Worm (Caenorhabditis elegans): ENCODE results near the gene srz-64.

DNA sequence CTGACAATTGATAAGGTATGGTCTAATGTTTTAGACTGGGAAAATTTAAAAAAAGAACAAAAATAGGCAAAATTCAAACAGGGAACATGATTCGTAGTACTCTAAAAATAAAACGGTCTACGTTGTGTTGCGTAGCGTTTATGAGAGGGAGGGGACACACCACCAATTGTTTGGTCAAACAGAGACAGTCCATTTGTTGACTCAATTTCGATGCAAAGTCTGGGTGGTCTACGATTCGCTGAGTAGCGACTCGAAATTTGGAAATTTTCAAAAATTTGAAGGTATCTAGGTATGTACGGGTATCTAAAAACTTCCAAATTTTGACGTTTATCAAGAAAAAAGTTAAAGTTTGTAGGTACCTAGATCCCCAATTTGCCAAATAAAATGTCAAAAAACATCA lies 47.3 kb downstream of the srz-64 start:
- TF ChIP-seq snpc-4 (tag; optimal IDR thresholded peaks at IDR 0.05), result no peak
- TF ChIP-seq mep-1 (tag; optimal IDR thresholded peaks at IDR 0.05), result no peak
- no peak for TF ChIP-seq dsc-1 (tag; optimal IDR thresholded peaks at IDR 0.05)
- no peak for TF ChIP-seq nhr-77 (tag; optimal IDR thresholded peaks at IDR 0.05)
- TF ChIP-seq nhr-237 (tag; optimal IDR thresholded peaks at IDR 0.05), result no peak
- TF ChIP-seq nhr-11 (tag; optimal IDR thresholded peaks at IDR 0.05), result no peak
- TF ChIP-seq ztf-11 (tag; optimal IDR thresholded peaks at IDR 0.05), result no peak
- TF ChIP-seq fos-1 (tag; optimal IDR thresholded peaks at IDR 0.05), result no peak
